Fruit fly (Drosophila melanogaster) whole organism, embryonic: ENCODE measurements around the gene CrzR.

Experiments used
- CG10979 ChIP-seq: fragments of 200-800 bp; sonication (Bioruptor generic); optimal IDR thresholded peaks from 2 replicates; lab custom pipeline; 2018; ENCODE audit warnings: missing biosample characterization, mild to moderate bottlenecking, missing genetic modification characterization, moderate library complexity
- CG11085 ChIP-seq: fragments of 200-800 bp; sonication (Bioruptor generic); IDR thresholded peaks from 2 replicates; pipeline ENCODE4 v1.3.6; 2022; ENCODE audit warnings: missing biosample characterization, missing genetic modification characterization
- CG11247 ChIP-seq: fragments of 200-800 bp; sonication (Bioruptor generic); IDR thresholded peaks from 2 replicates; pipeline ENCODE4 v1.3.6; 2022; ENCODE audit warnings: missing biosample characterization, missing genetic modification characterization
- CG11504 ChIP-seq: fragments of 200-800 bp; sonication (Bioruptor generic); optimal IDR thresholded peaks from 3 replicates; lab custom pipeline; 2019; ENCODE audit warnings: missing biosample characterization, mild to moderate bottlenecking, missing genetic modification characterization, moderate library complexity
- CG12391 ChIP-seq: fragments of 200-800 bp; sonication (Bioruptor generic); optimal IDR thresholded peaks from 3 replicates; lab custom pipeline; 2018; ENCODE audit warnings: missing biosample characterization, mild to moderate bottlenecking, missing genetic modification characterization, moderate library complexity
- CG13424 ChIP-seq: fragments of 200-800 bp; sonication (Bioruptor generic); optimal IDR thresholded peaks from 2 replicates; lab custom pipeline; 2019; ENCODE audit warnings: missing biosample characterization, mild to moderate bottlenecking, missing genetic modification characterization, moderate library complexity
- CG17385 ChIP-seq: fragments of 200-800 bp; sonication (Bioruptor generic); optimal IDR thresholded peaks from 3 replicates; lab custom pipeline; 2018; ENCODE audit warnings: missing biosample characterization, mild to moderate bottlenecking, missing genetic modification characterization
- CG18599 ChIP-seq: fragments of 200-800 bp; sonication (Bioruptor generic); optimal IDR thresholded peaks from 3 replicates; lab custom pipeline; 2017; ENCODE audit warnings: missing biosample characterization, missing genetic modification characterization, mild to moderate bottlenecking, moderate library complexity, missing genetic modification reagents
- CG2678 ChIP-seq: fragments of 200-800 bp; sonication (Bioruptor generic); optimal IDR thresholded peaks from 3 replicates; lab custom pipeline; 2019; ENCODE audit warnings: missing biosample characterization, mild to moderate bottlenecking, missing genetic modification characterization, moderate library complexity
- CG2712 ChIP-seq: fragments of 200-800 bp; optimal IDR thresholded peaks from 3 replicates; lab custom pipeline; 2019; ENCODE audit warnings: missing biosample characterization, mild to moderate bottlenecking, missing genetic modification characterization, moderate library complexity
- CG31441 ChIP-seq: fragments of 200-800 bp; sonication (Bioruptor generic); IDR thresholded peaks from 2 replicates; pipeline ENCODE4 v1.3.6; 2022; ENCODE audit warnings: missing biosample characterization, missing genetic modification characterization
- CG6272 ChIP-seq: fragments of 200-800 bp; sonication (Bioruptor generic); IDR thresholded peaks from 2 replicates; pipeline ENCODE4 v1.3.6; 2022; ENCODE audit warnings: missing biosample characterization, missing genetic modification characterization
- CG7556 ChIP-seq: fragments of 200-800 bp; sonication (Bioruptor generic); optimal IDR thresholded peaks from 2 replicates; lab custom pipeline; 2017; ENCODE audit warnings: missing biosample characterization, mild to moderate bottlenecking, missing genetic modification characterization
- CG7839 ChIP-seq: fragments of 200-800 bp; sonication (Bioruptor generic); optimal IDR thresholded peaks from 3 replicates; lab custom pipeline; 2018; ENCODE audit warnings: missing biosample characterization, mild to moderate bottlenecking, missing genetic modification characterization, moderate library complexity
- CG7963 ChIP-seq: fragments of 200-800 bp; sonication (Bioruptor generic); IDR thresholded peaks from 3 replicates; pipeline ENCODE4 v1.3.6; 2022; ENCODE audit warnings: missing biosample characterization, missing genetic modification characterization; ENCODE audit not compliant: partially characterized antibody
- CTCF ChIP-seq: fragments of 200-800 bp; sonication (Bioruptor generic); optimal IDR thresholded peaks from 2 replicates; lab custom pipeline; 2017; ENCODE audit warnings: missing biosample characterization, mild to moderate bottlenecking, missing genetic modification characterization, moderate library complexity
- CoRest ChIP-seq: fragments of 200-800 bp; sonication (Bioruptor generic); optimal IDR thresholded peaks from 3 replicates; lab custom pipeline; 2018; ENCODE audit warnings: missing biosample characterization, mild to moderate bottlenecking, missing genetic modification characterization, moderate library complexity
- HLH3B ChIP-seq: fragments of 200-800 bp; sonication (Bioruptor generic); IDR thresholded peaks from 2 replicates; pipeline ENCODE4 v1.3.6; 2022; ENCODE audit warnings: missing biosample characterization, missing genetic modification characterization
- Hand ChIP-seq: fragments of 200-800 bp; sonication (Bioruptor generic); optimal IDR thresholded peaks from 2 replicates; lab custom pipeline; 2017; ENCODE audit warnings: mild to moderate bottlenecking, missing biosample characterization, missing genetic modification reagents, missing genetic modification characterization
- Hey ChIP-seq: fragments of 200-800 bp; sonication (Bioruptor generic); optimal IDR thresholded peaks from 3 replicates; lab custom pipeline; 2018; ENCODE audit warnings: missing biosample characterization, mild to moderate bottlenecking, missing genetic modification characterization
- Hr51 ChIP-seq, 2 experiments: fragments of 200-800 bp; sonication (Bioruptor generic); optimal IDR thresholded peaks; 2 replicates in 1 of 2; 3 replicates in 1 of 2; lab custom pipeline; 2016 to 2018; ENCODE audit warnings: missing biosample characterization in 2 of 2, missing genetic modification characterization in 2 of 2, mild to moderate bottlenecking in 1 of 2, moderate library complexity in 1 of 2
- Med ChIP-seq: fragments of 200-800 bp; sonication (Bioruptor generic); peaks from one replicate; lab custom pipeline; 2016; ENCODE audit warnings: missing biosample characterization, missing genetic modification characterization, mild to moderate bottlenecking, inconsistent platforms, moderate library complexity
- Neu2 ChIP-seq: fragments of 200-800 bp; sonication (Bioruptor generic); optimal IDR thresholded peaks from 3 replicates; lab custom pipeline; 2016; ENCODE audit warnings: missing biosample characterization, missing genetic modification characterization, borderline replicate concordance
- Nf-YB ChIP-seq: fragments of 200-800 bp; sonication (Bioruptor generic); optimal IDR thresholded peaks from 3 replicates; lab custom pipeline; 2019; ENCODE audit warnings: missing biosample characterization, mild to moderate bottlenecking, missing genetic modification characterization, moderate library complexity
- Nf-YC ChIP-seq: fragments of 200-800 bp; optimal IDR thresholded peaks from 3 replicates; lab custom pipeline; 2019; ENCODE audit warnings: missing biosample characterization, mild to moderate bottlenecking, missing genetic modification characterization, moderate library complexity
- PHDP ChIP-seq: fragments of 200-800 bp; sonication (Bioruptor generic); optimal IDR thresholded peaks from 3 replicates; lab custom pipeline; 2018; ENCODE audit warnings: missing biosample characterization, mild to moderate bottlenecking, missing genetic modification characterization, moderate library complexity
- Ptx1 ChIP-seq: fragments of 200-800 bp; sonication (Bioruptor generic); IDR thresholded peaks from 2 replicates; pipeline ENCODE4 v1.3.6; 2022; ENCODE audit warnings: missing biosample characterization, missing genetic modification characterization
- Sox102F ChIP-seq: fragments of 200-800 bp; sonication (Bioruptor generic); optimal IDR thresholded peaks from 2 replicates; lab custom pipeline; 2018; ENCODE audit warnings: missing biosample characterization, mild to moderate bottlenecking, missing genetic modification characterization, moderate library complexity
- ac ChIP-seq: fragments of 200-800 bp; sonication (Bioruptor generic); optimal IDR thresholded peaks from 3 replicates; lab custom pipeline; 2017; ENCODE audit warnings: missing biosample characterization, mild to moderate bottlenecking, missing genetic modification characterization
- bab2 ChIP-seq: fragments of 200-800 bp; sonication (Bioruptor generic); optimal IDR thresholded peaks from 2 replicates; lab custom pipeline; 2016; ENCODE audit warnings: missing biosample characterization, missing genetic modification characterization
- bsh ChIP-seq, 2 experiments: fragments of 200-800 bp; sonication (Bioruptor generic); optimal IDR thresholded peaks; 2 replicates each; lab custom pipeline; 2017 to 2018; ENCODE audit warnings: mild to moderate bottlenecking in 2 of 2, missing biosample characterization in 2 of 2, missing genetic modification characterization in 2 of 2, moderate library complexity in 1 of 2
- cas ChIP-seq: fragments of 200-800 bp; sonication (Bioruptor generic); IDR thresholded peaks from 2 replicates; pipeline ENCODE4 v1.3.6; 2022; ENCODE audit warnings: missing biosample characterization, missing genetic modification characterization
- croc ChIP-seq: fragments of 200-800 bp; sonication (Bioruptor generic); conservative IDR thresholded peaks from 3 replicates; pipeline ENCODE4 v1.3.6; 2022; ENCODE audit warnings: missing biosample characterization, missing genetic modification characterization
- dmrt99B ChIP-seq: fragments of 200-800 bp; sonication (Bioruptor generic); optimal IDR thresholded peaks from 2 replicates; lab custom pipeline; 2018; ENCODE audit warnings: missing biosample characterization, mild to moderate bottlenecking, missing genetic modification characterization, moderate library complexity
- ewg ChIP-seq: fragments of 200-800 bp; sonication (Bioruptor generic); optimal IDR thresholded peaks from 3 replicates; lab custom pipeline; 2017; ENCODE audit warnings: mild to moderate bottlenecking, missing biosample characterization, missing genetic modification reagents, missing genetic modification characterization
- gem ChIP-seq: fragments of 200-800 bp; sonication (Bioruptor generic); optimal IDR thresholded peaks from 2 replicates; lab custom pipeline; 2019; ENCODE audit warnings: missing biosample characterization, mild to moderate bottlenecking, missing genetic modification characterization, moderate library complexity
- ken ChIP-seq: fragments of 200-800 bp; sonication (Bioruptor generic); IDR thresholded peaks from 3 replicates; pipeline ENCODE4 v1.3.6; 2022; ENCODE audit warnings: missing biosample characterization, missing genetic modification characterization
- lab ChIP-seq: fragments of 200-800 bp; sonication (Bioruptor generic); optimal IDR thresholded peaks from 3 replicates; lab custom pipeline; 2017; ENCODE audit warnings: missing biosample characterization, missing genetic modification characterization, mild to moderate bottlenecking, moderate library complexity, missing genetic modification reagents
- lmd ChIP-seq: fragments of 200-800 bp; sonication (Bioruptor generic); IDR thresholded peaks from 2 replicates; pipeline ENCODE4 v1.3.6; 2022; ENCODE audit warnings: missing biosample characterization, missing genetic modification characterization
- mam ChIP-seq: fragments of 200-800 bp; sonication (Bioruptor generic); optimal IDR thresholded peaks from 3 replicates; lab custom pipeline; 2016; ENCODE audit warnings: missing biosample characterization, missing genetic modification characterization
- oc ChIP-seq: fragments of 200-800 bp; sonication (Bioruptor generic); optimal IDR thresholded peaks from 2 replicates; lab custom pipeline; 2018; ENCODE audit warnings: missing biosample characterization, mild to moderate bottlenecking, missing genetic modification characterization, moderate library complexity
- otp ChIP-seq: fragments of 200-800 bp; sonication (Bioruptor generic); IDR thresholded peaks from 3 replicates; pipeline ENCODE4, ENCODE4 v1.3.6; 2022; ENCODE audit warnings: missing biosample characterization, missing genetic modification characterization
- phol ChIP-seq: fragments of 200-800 bp; sonication (Bioruptor generic); optimal IDR thresholded peaks from 3 replicates; lab custom pipeline; 2018; ENCODE audit warnings: missing biosample characterization, mild to moderate bottlenecking, missing genetic modification characterization, moderate library complexity
- row ChIP-seq: fragments of 200-800 bp; sonication (Bioruptor generic); IDR thresholded peaks from 3 replicates; pipeline ENCODE4 v1.3.6; 2022; ENCODE audit warnings: missing biosample characterization, missing genetic modification characterization
- scrt ChIP-seq: fragments of 200-800 bp; sonication (Bioruptor generic); optimal IDR thresholded peaks from 2 replicates; lab custom pipeline; 2018; ENCODE audit warnings: missing biosample characterization, mild to moderate bottlenecking, missing genetic modification characterization, moderate library complexity
- vvl ChIP-seq: fragments of 200-800 bp; sonication (Bioruptor generic); IDR thresholded peaks from 2 replicates; pipeline ENCODE4 v1.3.6; 2022; ENCODE audit warnings: missing biosample characterization, missing genetic modification characterization

The CrzR gene

DNA sequence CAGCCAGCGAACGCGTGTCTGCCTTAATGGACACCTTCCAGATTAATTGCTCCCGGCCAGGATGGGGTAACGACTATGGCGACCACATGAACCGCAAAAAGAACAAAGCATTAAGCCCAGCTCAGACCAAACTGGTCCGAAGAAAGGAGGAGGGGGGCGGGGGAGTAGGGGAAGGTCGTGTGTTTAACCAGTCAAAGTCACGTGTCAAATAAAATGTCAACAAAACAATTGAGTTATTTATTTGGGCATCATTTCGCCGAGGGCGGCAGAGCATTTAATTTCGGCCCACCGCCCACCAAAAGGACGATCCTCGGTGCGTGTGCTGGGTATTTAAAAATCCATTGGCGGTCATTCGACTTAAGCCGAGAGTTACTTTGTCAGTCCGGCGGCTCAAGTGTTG, 38.1 kb downstream of the CrzR start:
- no peak for TF ChIP-seq ac
- no peak for TF ChIP-seq otp (GFP tag; lab: Robert Waterston, UW)
- peak; percentile 25 for TF ChIP-seq oc
- peak; percentile 95 for TF ChIP-seq Hey (tag; lab: Kevin White, UChicago)

DNA sequence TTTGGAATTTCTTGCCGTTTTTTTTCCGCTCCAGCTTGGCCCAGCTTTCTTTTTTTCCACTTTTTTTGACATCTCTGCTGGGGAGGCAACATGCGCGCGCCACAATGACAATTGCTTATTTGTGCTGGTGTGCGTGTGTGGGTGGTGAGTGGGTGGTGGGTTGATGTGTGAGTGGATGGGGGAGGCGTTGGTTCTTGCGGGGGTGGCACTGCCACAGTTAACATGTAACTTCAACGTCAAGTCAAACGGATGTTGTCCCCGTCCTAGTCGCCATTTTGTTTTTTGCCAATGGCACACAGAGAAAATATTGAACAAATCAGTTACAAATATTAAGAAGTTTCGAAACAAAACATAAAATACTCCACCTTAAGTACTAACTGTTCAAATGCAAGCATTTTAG, 40.8 kb downstream of the CrzR start, which contains the start of gene CG44355:
CG44355 (plus strand) TSS at position 301 of the 400 bp plus-strand sequence.
- TF ChIP-seq phol (tag; lab: Kevin White, UChicago): peak; percentile 32
- TF ChIP-seq Nf-YB (GFP tag; lab: Kevin White, UChicago): peak; percentile 34
- TF ChIP-seq CG11504: peak; percentile 34
- TF ChIP-seq CG2712 (tag; lab: Kevin White, UChicago): peak; percentile 20
- peak; percentile 5 for TF ChIP-seq CG7839 (tag; lab: Kevin White, UChicago)
- TF ChIP-seq CG10979: peak; percentile 2
- TF ChIP-seq dmrt99B: peak; percentile 26
- peak; percentile 30; the same call in 1 of the 3 replicates for TF ChIP-seq row (GFP tag; lab: Robert Waterston, UW)
- peak; percentile 42 for TF ChIP-seq ewg (GFP tag; lab: Kevin White, UChicago)
- TF ChIP-seq CTCF (GFP tag; lab: Kevin White, UChicago): no peak
- peak; percentile 74 for TF ChIP-seq Nf-YC (tag; lab: Kevin White, UChicago)
- TF ChIP-seq ken (GFP tag; lab: Robert Waterston, UW): no peak
- TF ChIP-seq cas (GFP tag; lab: Robert Waterston, UW): no peak
- TF ChIP-seq CG18599 (GFP tag; lab: Kevin White, UChicago): peak; percentile 41

DNA sequence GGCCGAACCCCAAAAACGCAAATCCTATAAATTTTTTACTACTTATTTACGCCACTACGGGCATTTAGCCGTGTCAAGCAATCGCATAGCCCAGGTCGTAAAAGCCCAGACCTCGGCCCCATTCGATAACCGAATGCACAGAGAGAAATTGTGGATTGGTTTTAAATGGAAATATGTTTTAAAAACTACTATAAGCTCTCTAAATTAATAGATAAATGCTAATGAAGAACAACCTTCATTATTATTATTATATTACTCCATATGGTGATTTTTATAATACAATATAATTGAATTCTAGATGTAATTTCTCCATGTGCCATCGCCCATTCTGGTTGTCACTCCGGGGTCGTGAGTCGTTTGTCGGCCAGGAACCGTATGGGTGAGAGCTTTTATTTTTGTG, 45.4 kb downstream of the CrzR start:
- TF ChIP-seq CG31441 (GFP tag; lab: Robert Waterston, UW): peak; percentile 42
- TF ChIP-seq CG13424 (tag; lab: Kevin White, UChicago): peak; percentile 32
- TF ChIP-seq CG11247 (GFP tag; lab: Robert Waterston, UW): no peak
- peak; percentile 19 for TF ChIP-seq CG18599 (GFP tag; lab: Kevin White, UChicago)
- peak; percentile 25 for TF ChIP-seq CG12391 (tag; lab: Kevin White, UChicago)
- TF ChIP-seq Hr51 (GFP tag; optimal IDR thresholded peaks at IDR 0.05; lab: Kevin White, UChicago): peak in 1 of 2 experiments; percentile 26
- peak in 1 of 2 experiments; percentile 54 for TF ChIP-seq bsh (GFP tag; optimal IDR thresholded peaks at IDR 0.05; lab: Kevin White, UChicago)
- TF ChIP-seq CG7556: peak; percentile 15
- TF ChIP-seq Med (GFP tag; lab: Kevin White, UChicago): peak; percentile 26
- TF ChIP-seq gem (tag; lab: Kevin White, UChicago): peak; percentile 53
- peak; percentile 34; the same call in 1 of the 3 replicates for TF ChIP-seq croc (GFP tag; lab: Robert Waterston, UW)
- peak; percentile 8 for TF ChIP-seq dmrt99B
- peak; percentile 18; the same call in 1 of the 2 replicates for TF ChIP-seq Ptx1 (GFP tag; lab: Robert Waterston, UW)
- TF ChIP-seq lab (GFP tag; lab: Kevin White, UChicago): peak; percentile 25
- TF ChIP-seq CG17385: peak; percentile 12
- TF ChIP-seq Hand (GFP tag; lab: Kevin White, UChicago): no peak
- peak; percentile 31 for TF ChIP-seq Sox102F (GFP tag; lab: Kevin White, UChicago)
- peak; percentile 40; the same call in 1 of the 3 replicates for TF ChIP-seq row (GFP tag; lab: Robert Waterston, UW)
- TF ChIP-seq CG7963 (GFP tag; lab: Robert Waterston, UW): no peak
- 0 out of 2 replicates have a peak, but pooled peaks have one; percentile 21 for TF ChIP-seq HLH3B (GFP tag; lab: Robert Waterston, UW)
- TF ChIP-seq CG11085: no peak
- peak; percentile 47 for TF ChIP-seq CG2678
- no peak for TF ChIP-seq CoRest (tag; lab: Kevin White, UChicago)
- no peak for TF ChIP-seq Neu2
- 0 out of 2 replicates have a peak, but pooled peaks have one; percentile 14 for TF ChIP-seq lmd
- no peak for TF ChIP-seq bab2 (GFP tag; lab: Kevin White, UChicago)
- 0 out of 2 replicates have a peak, but pooled peaks have one; percentile 6 for TF ChIP-seq vvl (GFP tag; lab: Robert Waterston, UW)
- TF ChIP-seq CG11504: peak; percentile 42
- TF ChIP-seq CG6272 (GFP tag; lab: Robert Waterston, UW): no peak
- peak; percentile 36 for TF ChIP-seq PHDP
- TF ChIP-seq scrt (GFP tag; lab: Kevin White, UChicago): no peak
- TF ChIP-seq CG2712 (tag; lab: Kevin White, UChicago): peak; percentile 42
- no peak for TF ChIP-seq mam (GFP tag; lab: Kevin White, UChicago)
